Worm (Caenorhabditis elegans) whole organism, L4 larva: ENCODE data around the gene F01D5.7.

ENCODE experiments used
- D1046.2 ChIP-seq: fragments of 200-800 bp; sonication (Bioruptor generic); IDR thresholded peaks from 2 replicates; pipeline ENCODE4 v1.3.6; 2022; ENCODE audit warnings: missing genetic modification characterization, missing compliant biosample characterization
- F44E2.7 ChIP-seq: fragments of 200-800 bp; sonication (Bioruptor generic); IDR thresholded peaks from 2 replicates; pipeline ENCODE4 v2.1.2; 2022; ENCODE audit warnings: missing genetic modification characterization, missing compliant biosample characterization
- R02D3.7 ChIP-seq: fragments of 150-350 bp; sonication (generic microtip); optimal IDR thresholded peaks from 3 replicates; lab custom pipeline; 2014; ENCODE audit warnings: missing biosample characterization, missing genetic modification characterization
- arid-1 ChIP-seq: fragments of 200-800 bp; sonication (Bioruptor generic); conservative IDR thresholded peaks from 2 replicates; pipeline ENCODE4 v1.3.6; 2022; ENCODE audit warnings: missing genetic modification reagents, missing genetic modification characterization, missing compliant biosample characterization
- fkh-10 ChIP-seq: fragments of 150-350 bp; optimal IDR thresholded peaks from 2 replicates; lab custom pipeline; 2014; ENCODE audit warnings: missing biosample characterization, missing genetic modification reagents, missing genetic modification characterization
- gei-8 ChIP-seq: fragments of 200-800 bp; sonication (Bioruptor generic); optimal IDR thresholded peaks from 2 replicates; lab custom pipeline; 2018; ENCODE audit warnings: mild to moderate bottlenecking, missing genetic modification characterization, missing compliant biosample characterization
- hif-1 ChIP-seq, 2 experiments: sonication (generic microtip); optimal IDR thresholded peaks; 2 replicates each; lab custom pipeline; 2016 to 2017; ENCODE audit warnings: missing compliant biosample characterization in 2 of 2, missing genetic modification characterization in 2 of 2, missing genetic modification reagents in 2 of 2, missing genotype in 2 of 2, mild to moderate bottlenecking in 1 of 2
- hlh-30 ChIP-seq: sonication (generic microtip); optimal IDR thresholded peaks from 2 replicates; lab custom pipeline; 2017; ENCODE audit warnings: antibody characterized with exemption, mild to moderate bottlenecking, missing genetic modification characterization, missing compliant biosample characterization; ENCODE audit not compliant: insufficient read depth
- lin-13 ChIP-seq: fragments of 150-350 bp; optimal IDR thresholded peaks from 2 replicates; lab custom pipeline; 2014; ENCODE audit warnings: missing biosample characterization, missing genetic modification reagents, missing genetic modification characterization
- lin-15B ChIP-seq: fragments of 150-350 bp; sonication (generic microtip); optimal IDR thresholded peaks from 3 replicates; lab custom pipeline; 2014; ENCODE audit warnings: missing biosample characterization, missing genetic modification characterization
- lsy-2 ChIP-seq, 2 experiments: fragments of 150-350 bp in 1 of 2; sonication (generic microtip) in 1 of 2; optimal IDR thresholded peaks; 2 replicates each; lab custom pipeline; 2014 to 2017; ENCODE audit warnings: missing biosample characterization in 2 of 2, missing genetic modification characterization in 2 of 2
- nhr-10 ChIP-seq: fragments of 150-350 bp; optimal IDR thresholded peaks from 2 replicates; lab custom pipeline; 2014; ENCODE audit warnings: missing biosample characterization, missing genetic modification characterization
- pha-4 ChIP-seq, 2 experiments: fragments of 150-350 bp in 1 of 2; fragments of 200-800 bp in 1 of 2; sonication (Bioruptor generic) in 1 of 2; IDR thresholded peaks in 1 of 2; optimal IDR thresholded peaks in 1 of 2; 2 replicates each; pipeline versions ENCODE4 v1.3.6 to Lab custom; 2014 to 2022; ENCODE audit warnings: missing genetic modification characterization in 2 of 2, missing genetic modification reagents in 2 of 2, missing biosample characterization in 1 of 2, missing compliant biosample characterization in 1 of 2
- sdz-12 ChIP-seq: fragments of 200-800 bp; sonication (Bioruptor generic); optimal IDR thresholded peaks from 2 replicates; lab custom pipeline; 2018; ENCODE audit warnings: mild to moderate bottlenecking, missing genetic modification characterization, missing compliant biosample characterization

- no peak for TF ChIP-seq lin-15B
- no peak for TF ChIP-seq R02D3.7 (tag; lab: Kevin White, UChicago)
- no peak for TF ChIP-seq pha-4 (GFP tag; IDR thresholded peaks at IDR 0.05; lab: Robert Waterston, UW)
- no peak for TF ChIP-seq pha-4 (tag; optimal IDR thresholded peaks at IDR 0.05; lab: Kevin White, UChicago)
- TF ChIP-seq hif-1 (tag; optimal IDR thresholded peaks at IDR 0.05; lab: Kevin White, UChicago), result no peak
- no peak for TF ChIP-seq fkh-10
- TF ChIP-seq hlh-30, result no peak
- TF ChIP-seq nhr-10 (tag; lab: Kevin White, UChicago), result no peak
- TF ChIP-seq gei-8, result no peak
- TF ChIP-seq arid-1 (GFP tag; lab: Robert Waterston, UW), result no peak
- TF ChIP-seq D1046.2 (GFP tag; lab: Robert Waterston, UW), result no peak
- no peak for TF ChIP-seq sdz-12 (GFP tag; lab: Kevin White, UChicago)
- TF ChIP-seq lsy-2 (tag; optimal IDR thresholded peaks at IDR 0.05; lab: Kevin White, UChicago), result no peak
- TF ChIP-seq lin-13 (GFP tag; lab: Kevin White, UChicago), result no peak
- no peak for TF ChIP-seq F44E2.7 (GFP tag; lab: Robert Waterston, UW)
Measured at ce11 chrII:14018887-14019286, 10.4 kb downstream of the F01D5.7 start.
